Fruit fly (Drosophila melanogaster): ENCODE data around the gene Rab9.

dm6 chr2L:19472256-19472655 is 39.9 kb downstream of the Rab9 start:
- TF ChIP-seq CG15710 (tag; optimal IDR thresholded peaks at IDR 0.05) (no peak), CG12605 (GFP tag; IDR thresholded peaks at IDR 0.05) (no peak), EcR (GFP tag; optimal IDR thresholded peaks at IDR 0.05) (no peak), CG4496 (GFP tag; IDR thresholded peaks at IDR 0.05) (no peak), D1 (tag; optimal IDR thresholded peaks at IDR 0.05) (no peak), CG9948 (tag; optimal IDR thresholded peaks at IDR 0.05) (no peak), Pif1A (GFP tag; optimal IDR thresholded peaks at IDR 0.05) (no peak), CG8159 (tag; optimal IDR thresholded peaks at IDR 0.05) (no peak), Pif1B (GFP tag; optimal IDR thresholded peaks at IDR 0.05) (no peak), CG8301 (tag; optimal IDR thresholded peaks at IDR 0.05) (no peak), rn (GFP tag; IDR thresholded peaks at IDR 0.05) (no peak), CG34367 (tag; optimal IDR thresholded peaks at IDR 0.05) (no peak)

All from whole organism, pupa.